Fruit fly (Drosophila melanogaster) whole organism, embryonic: ENCODE measurements at regions not wholly inside any gene's neighbourhood (a gene's known extent, or its start where the extent isn't known, plus 50 kb on each side); places are given as distances from the start of the nearest gene placed in this dataset.
A peak's percentile ranks its signal among the peaks of the same experiment; 100 is the strongest.

ENCODE experiments used
- Ada2b ChIP-seq: fragments of 200-800 bp; sonication (Bioruptor generic); IDR thresholded peaks from 2 replicates; pipeline ENCODE4 v1.3.6; 2022; ENCODE audit warnings: missing biosample characterization, missing genetic modification characterization
- Awh ChIP-seq: fragments of 200-800 bp; sonication (Bioruptor generic); IDR thresholded peaks from 2 replicates; pipeline ENCODE4, ENCODE4 v1.3.6; 2022; ENCODE audit warnings: missing biosample characterization, missing genetic modification characterization
- CG11504 ChIP-seq: fragments of 200-800 bp; sonication (Bioruptor generic); optimal IDR thresholded peaks from 3 replicates; lab custom pipeline; 2019; ENCODE audit warnings: missing biosample characterization, mild to moderate bottlenecking, missing genetic modification characterization, moderate library complexity
- CG1233 ChIP-seq: fragments of 200-800 bp; sonication (Bioruptor generic); optimal IDR thresholded peaks from 4 replicates; lab custom pipeline; 2018; ENCODE audit warnings: missing biosample characterization, mild to moderate bottlenecking, missing genetic modification characterization
- CG13296 ChIP-seq: fragments of 200-800 bp; sonication (Bioruptor generic); optimal IDR thresholded peaks from 3 replicates; lab custom pipeline; 2018; ENCODE audit warnings: missing biosample characterization, mild to moderate bottlenecking, missing genetic modification characterization
- CG13424 ChIP-seq: fragments of 200-800 bp; sonication (Bioruptor generic); optimal IDR thresholded peaks from 2 replicates; lab custom pipeline; 2019; ENCODE audit warnings: missing biosample characterization, mild to moderate bottlenecking, missing genetic modification characterization, moderate library complexity
- CG14710 ChIP-seq: fragments of 200-800 bp; sonication (Bioruptor generic); optimal IDR thresholded peaks from 3 replicates; lab custom pipeline; 2019; ENCODE audit warnings: missing biosample characterization, mild to moderate bottlenecking, missing genetic modification characterization, moderate library complexity
- CG15601 ChIP-seq: fragments of 200-800 bp; sonication (Bioruptor generic); optimal IDR thresholded peaks from 3 replicates; lab custom pipeline; 2019; ENCODE audit warnings: missing biosample characterization, mild to moderate bottlenecking, missing genetic modification characterization, moderate library complexity
- CG15696 ChIP-seq: fragments of 200-800 bp; sonication (Bioruptor generic); optimal IDR thresholded peaks from 2 replicates; lab custom pipeline; 2019; ENCODE audit warnings: missing biosample characterization, mild to moderate bottlenecking, missing genetic modification characterization, moderate library complexity
- CG18262 ChIP-seq: fragments of 200-800 bp; optimal IDR thresholded peaks from 3 replicates; lab custom pipeline; 2019; ENCODE audit warnings: missing biosample characterization, mild to moderate bottlenecking, missing genetic modification characterization, moderate library complexity
- CG2199 ChIP-seq: fragments of 200-800 bp; sonication (Bioruptor generic); IDR thresholded peaks from 3 replicates; pipeline ENCODE4 v1.3.6; 2022; ENCODE audit warnings: missing biosample characterization, missing genetic modification characterization
- CG2678 ChIP-seq: fragments of 200-800 bp; sonication (Bioruptor generic); optimal IDR thresholded peaks from 3 replicates; lab custom pipeline; 2019; ENCODE audit warnings: missing biosample characterization, mild to moderate bottlenecking, missing genetic modification characterization, moderate library complexity
- CG2712 ChIP-seq: fragments of 200-800 bp; optimal IDR thresholded peaks from 3 replicates; lab custom pipeline; 2019; ENCODE audit warnings: missing biosample characterization, mild to moderate bottlenecking, missing genetic modification characterization, moderate library complexity
- CG30403 ChIP-seq: fragments of 200-800 bp; sonication (Bioruptor generic); optimal IDR thresholded peaks from 3 replicates; lab custom pipeline; 2016; ENCODE audit warnings: missing biosample characterization, missing genetic modification characterization
- CG31441 ChIP-seq: fragments of 200-800 bp; sonication (Bioruptor generic); IDR thresholded peaks from 2 replicates; pipeline ENCODE4 v1.3.6; 2022; ENCODE audit warnings: missing biosample characterization, missing genetic modification characterization
- CG4404 ChIP-seq: fragments of 200-800 bp; sonication (Bioruptor generic); IDR thresholded peaks from 2 replicates; pipeline ENCODE4 v1.3.6; 2022; ENCODE audit warnings: missing biosample characterization, missing genetic modification characterization
- CG4424 ChIP-seq: fragments of 200-800 bp; sonication (Bioruptor generic); optimal IDR thresholded peaks from 3 replicates; lab custom pipeline; 2016; ENCODE audit warnings: missing biosample characterization, missing genetic modification characterization
- CG8924 ChIP-seq: fragments of 200-800 bp; optimal IDR thresholded peaks from 3 replicates; lab custom pipeline; 2019; ENCODE audit warnings: missing biosample characterization, mild to moderate bottlenecking, missing genetic modification characterization, moderate library complexity
- CG9609 ChIP-seq: fragments of 200-800 bp; sonication (Bioruptor generic); optimal IDR thresholded peaks from 3 replicates; lab custom pipeline; 2016; ENCODE audit warnings: missing biosample characterization, missing genetic modification characterization
- CG9876 ChIP-seq: fragments of 200-800 bp; sonication (Bioruptor generic); optimal IDR thresholded peaks from 2 replicates; lab custom pipeline; 2016; ENCODE audit warnings: missing biosample characterization, missing genetic modification characterization
- Camta ChIP-seq: fragments of 200-800 bp; sonication (Bioruptor generic); optimal IDR thresholded peaks from 2 replicates; lab custom pipeline; 2016; ENCODE audit warnings: missing biosample characterization, missing genetic modification characterization
- CoRest ChIP-seq: fragments of 200-800 bp; sonication (Bioruptor generic); optimal IDR thresholded peaks from 3 replicates; lab custom pipeline; 2018; ENCODE audit warnings: missing biosample characterization, mild to moderate bottlenecking, missing genetic modification characterization, moderate library complexity
- D19A ChIP-seq: fragments of 200-800 bp; optimal IDR thresholded peaks from 3 replicates; lab custom pipeline; 2019; ENCODE audit warnings: missing biosample characterization, mild to moderate bottlenecking, missing genetic modification characterization, moderate library complexity
- Gug ChIP-seq: fragments of 200-800 bp; sonication (Bioruptor generic); IDR thresholded peaks from 4 replicates; pipeline ENCODE4 v1.3.6; 2022; ENCODE audit warnings: missing biosample characterization, missing genetic modification characterization
- HLH54F ChIP-seq: fragments of 200-800 bp; sonication (Bioruptor generic); optimal IDR thresholded peaks from 3 replicates; lab custom pipeline; 2016; ENCODE audit warnings: missing biosample characterization, missing genetic modification characterization
- Hmr ChIP-seq: fragments of 200-800 bp; sonication (Bioruptor generic); optimal IDR thresholded peaks from 3 replicates; lab custom pipeline; 2017; ENCODE audit warnings: mild to moderate bottlenecking, missing biosample characterization, missing genetic modification reagents, missing genetic modification characterization
- Hr78 ChIP-seq, 2 experiments: fragments of 200-800 bp in 1 of 2; fragments of >200 bp in 1 of 2; sonication (Bioruptor generic) in 1 of 2; optimal IDR thresholded peaks; 2 replicates each; lab custom pipeline; 2017 to 2019; ENCODE audit warnings: missing biosample characterization in 2 of 2, missing genetic modification characterization in 2 of 2, mild to moderate bottlenecking in 1 of 2, moderate library complexity in 1 of 2
- NK7.1 ChIP-seq: fragments of 200-800 bp; sonication (Bioruptor generic); optimal IDR thresholded peaks from 3 replicates; lab custom pipeline; 2016; ENCODE audit warnings: missing biosample characterization, missing genetic modification characterization
- Nf-YA ChIP-seq: fragments of 200-800 bp; sonication (Bioruptor generic); IDR thresholded peaks from 2 replicates; pipeline ENCODE4 v1.3.6; 2022; ENCODE audit warnings: missing biosample characterization, missing genetic modification characterization
- Oli ChIP-seq: fragments of 200-800 bp; sonication (Bioruptor generic); optimal IDR thresholded peaks from 2 replicates; lab custom pipeline; 2018; ENCODE audit warnings: missing biosample characterization, mild to moderate bottlenecking, missing genetic modification characterization, moderate library complexity
- Rx ChIP-seq: fragments of 200-800 bp; sonication (Bioruptor generic); IDR thresholded peaks from 2 replicates; pipeline ENCODE4 v1.3.6; 2022; ENCODE audit warnings: missing biosample characterization, missing genetic modification characterization
- Six4 ChIP-seq: fragments of 200-800 bp; sonication (Bioruptor generic); optimal IDR thresholded peaks from 2 replicates; lab custom pipeline; 2016; ENCODE audit warnings: missing biosample characterization, missing genetic modification characterization
- Sox100B ChIP-seq: fragments of 200-800 bp; sonication (Bioruptor generic); optimal IDR thresholded peaks from 3 replicates; lab custom pipeline; 2018; ENCODE audit warnings: missing biosample characterization, mild to moderate bottlenecking, missing genetic modification characterization
- Sox102F ChIP-seq: fragments of 200-800 bp; sonication (Bioruptor generic); optimal IDR thresholded peaks from 2 replicates; lab custom pipeline; 2018; ENCODE audit warnings: missing biosample characterization, mild to moderate bottlenecking, missing genetic modification characterization, moderate library complexity
- Ssrp ChIP-seq: fragments of 200-800 bp; sonication (Bioruptor generic); optimal IDR thresholded peaks from 2 replicates; lab custom pipeline; 2018; ENCODE audit warnings: missing biosample characterization, mild to moderate bottlenecking, missing genetic modification characterization, moderate library complexity
- Tbp ChIP-seq: fragments of >200 bp; optimal IDR thresholded peaks from 2 replicates; lab custom pipeline; 2018; ENCODE audit warnings: missing biosample characterization, missing genetic modification characterization
- Xrp1 ChIP-seq: fragments of 200-800 bp; sonication (Bioruptor generic); IDR thresholded peaks from 2 replicates; pipeline ENCODE4 v1.3.6; 2022; ENCODE audit warnings: missing biosample characterization, missing genetic modification characterization
- ara ChIP-seq: fragments of 200-800 bp; sonication (Bioruptor generic); IDR thresholded peaks from 2 replicates; pipeline ENCODE4 v1.3.6; 2022; ENCODE audit warnings: missing biosample characterization, missing genetic modification characterization
- bsh ChIP-seq, 2 experiments: fragments of 200-800 bp; sonication (Bioruptor generic); optimal IDR thresholded peaks; 2 replicates each; lab custom pipeline; 2017 to 2018; ENCODE audit warnings: mild to moderate bottlenecking in 2 of 2, missing biosample characterization in 2 of 2, missing genetic modification characterization in 2 of 2, moderate library complexity in 1 of 2
- dan ChIP-seq: fragments of 200-800 bp; sonication (Bioruptor generic); IDR thresholded peaks from 2 replicates; pipeline ENCODE4 v1.3.6; 2022; ENCODE audit warnings: missing biosample characterization, missing genetic modification characterization
- dm ChIP-seq: fragments of 200-800 bp; sonication (Bioruptor generic); optimal IDR thresholded peaks from 3 replicates; lab custom pipeline; 2016; ENCODE audit warnings: missing biosample characterization, missing genetic modification characterization
- dmrt11E ChIP-seq: fragments of 200-800 bp; sonication (Bioruptor generic); optimal IDR thresholded peaks from 3 replicates; lab custom pipeline; 2018; ENCODE audit warnings: missing biosample characterization, mild to moderate bottlenecking, missing genetic modification characterization, moderate library complexity
- grau ChIP-seq: fragments of 200-800 bp; optimal IDR thresholded peaks from 3 replicates; lab custom pipeline; 2019; ENCODE audit warnings: missing biosample characterization, mild to moderate bottlenecking, missing genetic modification characterization, moderate library complexity
- gsb-n ChIP-seq: fragments of 200-800 bp; sonication (Bioruptor generic); optimal IDR thresholded peaks from 3 replicates; lab custom pipeline; 2018; ENCODE audit warnings: missing biosample characterization, mild to moderate bottlenecking, missing genetic modification characterization
- phol ChIP-seq: fragments of 200-800 bp; sonication (Bioruptor generic); optimal IDR thresholded peaks from 3 replicates; lab custom pipeline; 2018; ENCODE audit warnings: missing biosample characterization, mild to moderate bottlenecking, missing genetic modification characterization, moderate library complexity
- prd ChIP-seq, 3 experiments: fragments of >200 bp in 2 of 3; fragments of 200-800 bp in 1 of 3; sonication (Bioruptor generic) in 1 of 3; optimal IDR thresholded peaks in 2 of 3; IDR thresholded peaks in 1 of 3; 2 replicates in 2 of 3; 3 replicates in 1 of 3; pipeline versions ENCODE4 v1.3.6 to Lab custom; 2017 to 2022; ENCODE audit warnings: missing biosample characterization in 1 of 3, missing genetic modification characterization in 1 of 3
- ranshi ChIP-seq: fragments of 200-800 bp; sonication (Bioruptor generic); IDR thresholded peaks from 2 replicates; pipeline ENCODE4 v1.3.6; 2022; ENCODE audit warnings: missing biosample characterization, missing genetic modification characterization
- tap ChIP-seq: fragments of 200-800 bp; optimal IDR thresholded peaks from 3 replicates; lab custom pipeline; 2019; ENCODE audit warnings: missing biosample characterization, mild to moderate bottlenecking, missing genetic modification characterization, moderate library complexity
- unpg ChIP-seq: fragments of 200-800 bp; sonication (Bioruptor generic); optimal IDR thresholded peaks from 3 replicates; lab custom pipeline; 2018; ENCODE audit warnings: missing biosample characterization, mild to moderate bottlenecking, missing genetic modification characterization, moderate library complexity
- wdn ChIP-seq: fragments of 200-800 bp; sonication (Bioruptor generic); IDR thresholded peaks from 2 replicates; pipeline ENCODE4 v1.3.6; 2022; ENCODE audit warnings: missing biosample characterization, missing genetic modification characterization

- peak; percentile 89 for TF ChIP-seq Xrp1 (GFP tag; lab: Robert Waterston, UW)
- TF ChIP-seq Rx, result peak; percentile 25; the same call in 1 of the 2 replicates
- TF ChIP-seq HLH54F, result no peak
- peak; percentile 7 for TF ChIP-seq Six4 (GFP tag; lab: Kevin White, UChicago)
- peak; percentile 61 for TF ChIP-seq Sox102F (GFP tag; lab: Kevin White, UChicago)
- TF ChIP-seq CG14710 (tag; lab: Kevin White, UChicago), result peak; percentile 78
- TF ChIP-seq Sox100B (GFP tag; lab: Kevin White, UChicago), result peak; percentile 55
- peak; percentile 72 for TF ChIP-seq CG11504
- no peak for TF ChIP-seq wdn (GFP tag; lab: Robert Waterston, UW)
- TF ChIP-seq grau (tag; lab: Kevin White, UChicago), result peak; percentile 42
- no peak for TF ChIP-seq Tbp (GFP tag; lab: Kevin White, UChicago)
- TF ChIP-seq CG31441 (GFP tag; lab: Robert Waterston, UW), result peak; percentile 64
- no peak for TF ChIP-seq prd (optimal IDR thresholded peaks at IDR 0.05; lab: Kevin White, UChicago)
- peak; percentile 82 for TF ChIP-seq prd (GFP tag; IDR thresholded peaks at IDR 0.05; lab: Robert Waterston, UW)
- no peak for TF ChIP-seq Nf-YA
- TF ChIP-seq D19A (tag; lab: Kevin White, UChicago), result peak; percentile 94
- no peak for TF ChIP-seq Camta (GFP tag; lab: Kevin White, UChicago)
- TF ChIP-seq CG30403, result peak; percentile 4
- peak; percentile 22 for TF ChIP-seq Ssrp
- no peak for TF ChIP-seq dm (GFP tag; lab: Kevin White, UChicago)
- TF ChIP-seq CG9876 (GFP tag; lab: Kevin White, UChicago), result no peak
- peak; percentile 70 for TF ChIP-seq CG2678 (tag; lab: Kevin White, UChicago)
- TF ChIP-seq CG2199 (GFP tag; lab: Robert Waterston, UW), result no peak
- peak; percentile 30 for TF ChIP-seq CG8924 (tag; lab: Kevin White, UChicago)
- no peak for TF ChIP-seq CG9609 (GFP tag; lab: Kevin White, UChicago)
- peak in 1 of 2 experiments; percentile 73 for TF ChIP-seq bsh (GFP tag; optimal IDR thresholded peaks at IDR 0.05; lab: Kevin White, UChicago)
- peak; percentile 87 for TF ChIP-seq CG2712 (tag; lab: Kevin White, UChicago)
- peak; percentile 24 for TF ChIP-seq CG15601 (tag; lab: Kevin White, UChicago)
- TF ChIP-seq tap (tag; lab: Kevin White, UChicago), result peak; percentile 65
- peak; percentile 62; the same call in 1 of the 2 replicates for TF ChIP-seq Awh (GFP tag; lab: Robert Waterston, UW)
- peak; percentile 37 for TF ChIP-seq CoRest (tag; lab: Kevin White, UChicago)
- peak; percentile 73 for TF ChIP-seq phol (tag; lab: Kevin White, UChicago)
- TF ChIP-seq Ada2b (GFP tag; lab: Robert Waterston, UW), result peak; percentile 5; the same call in 1 of the 2 replicates
- no peak for TF ChIP-seq CG13296
- peak; percentile 8; the same call in 1 of the 4 replicates for TF ChIP-seq Gug (GFP tag; lab: Robert Waterston, UW)
- peak; percentile 29 for TF ChIP-seq Oli (tag; lab: Kevin White, UChicago)
- peak; percentile 78 for TF ChIP-seq ara (GFP tag; lab: Robert Waterston, UW)
- TF ChIP-seq CG4404 (GFP tag; lab: Robert Waterston, UW), result peak; percentile 27; the same call in 1 of the 2 replicates
- peak; percentile 80 for TF ChIP-seq CG15696 (tag; lab: Kevin White, UChicago)
- peak; percentile 24 for TF ChIP-seq CG13424 (tag; lab: Kevin White, UChicago)
- TF ChIP-seq gsb-n (tag; lab: Kevin White, UChicago), result peak; percentile 43
- TF ChIP-seq unpg (GFP tag; lab: Kevin White, UChicago), result peak; percentile 45
- TF ChIP-seq Hmr, result no peak
- TF ChIP-seq CG1233 (GFP tag; lab: Kevin White, UChicago), result peak; percentile 26
- TF ChIP-seq CG4424 (GFP tag; lab: Kevin White, UChicago), result peak; percentile 40
- TF ChIP-seq Hr78 (GFP tag; optimal IDR thresholded peaks at IDR 0.05; lab: Kevin White, UChicago), result no peak
- peak; percentile 14; the same call in 1 of the 2 replicates for TF ChIP-seq dan
- TF ChIP-seq NK7.1 (GFP tag; lab: Kevin White, UChicago), result no peak
- TF ChIP-seq dmrt11E (tag; lab: Kevin White, UChicago), result peak; percentile 62
- peak; percentile 85 for TF ChIP-seq CG18262
- peak; percentile 60; the same call in 1 of the 2 replicates for TF ChIP-seq ranshi (GFP tag; lab: Robert Waterston, UW)
Observed at dm6 chr2L:20204606-20205005, 52.4 kb downstream of the CG17571 start (continued).
